Worm (Caenorhabditis elegans) whole organism, dauer: ENCODE results near the gene ZC13.1.

Experiments used
- unc-62 ChIP-seq: sonication (generic microtip); optimal IDR thresholded peaks from 2 replicates; lab custom pipeline; 2017; ENCODE audit warnings: missing biosample characterization, missing genetic modification reagents, missing genetic modification characterization

The ZC13.1 gene

DNA sequence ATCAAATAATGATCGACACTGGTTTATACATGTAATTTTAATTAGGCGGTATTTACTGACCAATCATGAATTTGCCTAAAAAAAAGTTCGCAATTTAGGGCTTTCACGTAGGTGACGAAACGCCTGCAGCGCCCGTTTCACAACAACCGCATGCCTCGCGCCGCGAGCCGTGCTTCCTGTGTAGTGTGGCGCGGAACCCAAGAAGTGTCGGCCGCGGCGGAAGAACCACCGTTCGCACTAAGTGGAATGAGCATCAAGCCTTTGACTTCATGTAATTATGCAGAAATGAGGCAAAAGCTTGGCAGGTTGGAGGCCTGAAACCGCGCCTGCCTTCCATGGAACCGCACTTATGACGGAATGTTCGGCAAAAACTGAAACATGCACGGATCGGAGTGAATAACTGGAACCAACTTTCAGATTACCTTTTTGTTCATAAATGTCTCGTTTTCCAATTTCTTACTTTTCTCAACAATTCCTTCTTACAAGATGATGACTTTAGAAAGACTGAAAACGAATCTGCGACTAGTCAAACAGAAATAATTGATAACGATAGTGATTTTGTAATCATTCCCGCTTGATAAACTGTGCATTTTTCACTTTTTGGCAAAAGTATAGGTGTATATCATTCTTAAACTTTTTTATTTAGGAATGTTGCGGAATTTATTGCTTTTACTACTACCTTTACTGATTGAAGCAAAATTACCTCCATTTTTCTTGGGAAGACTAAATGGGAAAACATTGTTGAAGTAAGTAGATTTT is 4.9 kb upstream of the ZC13.1 start, which contains the start of gene F56F10.1:
TSS of gene F56F10.1 (plus strand) at position 647 of the 759 bp plus-strand sequence.
- no peak for TF ChIP-seq unc-62 (GFP tag; lab: Kevin White, UChicago)

DNA sequence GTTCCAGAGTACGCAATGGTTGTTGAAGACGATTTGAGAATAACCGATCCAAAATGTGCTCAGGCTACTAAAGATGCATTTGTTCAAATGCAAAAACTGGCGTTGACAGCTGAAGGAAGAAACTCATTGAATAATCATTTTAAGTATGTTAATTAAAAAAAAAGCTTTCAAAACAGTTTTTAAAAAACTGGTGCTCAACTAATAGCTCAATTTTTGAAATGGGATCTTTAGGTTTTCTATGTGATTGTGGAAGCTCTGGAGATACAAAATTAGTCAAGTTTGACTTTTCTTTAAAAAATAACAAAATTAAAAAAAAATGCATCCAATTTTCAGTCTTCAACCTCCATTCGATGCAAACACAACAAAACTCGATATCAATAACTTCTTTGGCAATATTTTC is 3.4 kb upstream of the ZC13.1 start:
- TF ChIP-seq unc-62 (GFP tag; lab: Kevin White, UChicago), result no peak

DNA sequence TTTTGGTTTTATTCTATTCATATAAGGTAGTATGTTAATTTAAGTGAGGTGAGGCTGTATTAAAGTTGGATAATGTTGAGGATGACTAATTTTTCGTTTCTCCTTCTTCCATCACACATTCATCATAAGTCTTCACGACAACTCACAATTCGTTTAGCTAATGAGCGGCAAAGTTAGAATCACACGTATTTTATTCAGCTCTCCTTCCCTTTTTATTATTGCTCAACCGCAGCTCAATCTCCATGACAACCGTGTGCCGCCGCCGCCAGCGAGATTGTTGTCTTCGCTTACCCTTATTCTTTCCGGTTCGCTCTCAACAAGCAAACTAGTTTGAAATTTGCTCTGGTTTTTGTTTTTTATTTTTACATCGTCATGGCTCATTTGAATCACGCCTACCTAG is 3.3 kb downstream of the ZC13.1 start, which contains the start of gene ZC13.2:
TSS of gene ZC13.2 (plus strand) at position 301 of the 400 bp plus-strand sequence.
- no peak for TF ChIP-seq unc-62 (GFP tag; lab: Kevin White, UChicago)

DNA sequence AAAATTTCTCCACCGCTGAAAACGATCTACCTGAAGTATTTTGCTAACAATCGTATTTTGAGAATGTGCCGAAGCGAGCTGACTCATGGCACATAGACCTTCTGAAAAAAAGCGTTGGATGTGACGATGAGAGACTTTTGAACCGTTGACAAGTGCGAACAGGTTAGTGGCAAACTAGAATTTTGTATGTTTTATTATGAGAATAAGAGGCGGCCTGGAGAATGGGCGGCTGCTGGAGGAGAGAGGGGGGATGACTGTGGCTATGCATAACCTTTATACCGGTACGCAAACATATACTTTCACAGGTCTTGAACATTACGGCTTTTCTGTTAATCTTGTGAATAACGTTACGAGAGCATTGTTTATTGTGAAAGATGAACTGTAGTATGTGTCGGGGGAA is 11.3 kb downstream of the ZC13.1 start, which contains the start of gene mam-1:
TSS of gene mam-1 (minus strand) at position 101 of the 400 bp plus-strand sequence.
- no peak for TF ChIP-seq unc-62 (GFP tag; lab: Kevin White, UChicago)

DNA sequence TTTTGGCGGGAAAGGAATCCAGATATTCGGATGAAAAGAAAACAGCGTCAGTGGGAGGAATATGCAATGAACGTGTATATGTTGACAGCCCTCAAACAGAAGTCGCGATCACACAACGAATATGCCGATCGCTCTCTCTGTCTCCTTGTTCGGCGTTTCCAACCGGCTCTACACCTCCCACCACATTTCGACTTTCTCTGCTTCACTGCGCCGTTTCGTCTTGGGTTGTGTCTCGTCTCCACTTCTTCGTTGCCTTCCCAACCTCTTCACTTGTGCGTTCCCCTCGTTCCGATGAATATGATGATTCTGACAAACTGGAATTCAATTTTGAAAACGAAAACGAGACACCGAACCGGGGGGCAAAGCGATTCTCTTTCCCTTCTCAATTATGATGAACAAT is 20.9 kb downstream of the ZC13.1 start, which contains the start of gene mab-7:
TSS of gene mab-7 (minus strand) at position 101 of the 400 bp plus-strand sequence.
- no peak for TF ChIP-seq unc-62 (GFP tag; lab: Kevin White, UChicago)

DNA sequence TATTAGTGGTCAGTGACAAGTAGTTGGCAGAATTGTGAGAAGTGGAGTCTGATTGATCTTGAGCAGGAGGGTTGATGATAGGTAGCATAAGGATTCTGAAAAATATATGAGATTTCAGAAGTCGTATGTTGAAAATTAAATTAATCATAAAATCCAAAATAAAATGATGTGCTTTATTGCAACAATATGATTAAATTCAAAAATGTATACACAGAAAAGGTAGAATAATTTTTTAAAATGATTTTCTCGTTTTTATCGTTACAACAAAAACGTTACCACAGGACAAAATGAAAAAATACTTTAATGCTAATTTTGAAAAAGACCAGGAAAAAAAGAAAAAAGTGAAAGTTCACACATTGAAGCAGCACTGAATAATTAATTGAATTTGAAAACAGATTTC is 25.5 kb downstream of the ZC13.1 start, which contains the start of gene ZC13.10:
TSS of gene ZC13.10 (minus strand) at position 101 of the 400 bp plus-strand sequence.
- TF ChIP-seq unc-62 (GFP tag; lab: Kevin White, UChicago), result no peak

DNA sequence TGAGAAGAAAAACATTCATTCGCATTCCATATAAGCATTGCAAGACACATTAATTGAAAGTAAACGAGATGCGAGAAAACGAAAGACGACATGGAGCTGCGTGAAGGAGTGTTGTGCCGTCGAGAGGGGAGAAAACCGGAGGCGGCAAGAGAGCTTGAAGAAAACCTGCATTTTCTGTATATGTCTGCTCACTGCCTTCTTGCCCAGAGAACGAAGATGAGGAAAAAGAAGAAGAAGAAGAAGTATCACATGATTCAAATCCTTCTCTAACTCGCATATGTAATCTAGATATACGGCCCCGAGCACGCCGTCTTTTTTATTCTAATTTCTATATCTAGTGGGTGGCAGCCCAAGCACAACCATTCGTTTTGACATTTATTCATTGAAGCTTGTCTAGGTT is 33.3 kb downstream of the ZC13.1 start:
- no peak for TF ChIP-seq unc-62 (GFP tag; lab: Kevin White, UChicago)

DNA sequence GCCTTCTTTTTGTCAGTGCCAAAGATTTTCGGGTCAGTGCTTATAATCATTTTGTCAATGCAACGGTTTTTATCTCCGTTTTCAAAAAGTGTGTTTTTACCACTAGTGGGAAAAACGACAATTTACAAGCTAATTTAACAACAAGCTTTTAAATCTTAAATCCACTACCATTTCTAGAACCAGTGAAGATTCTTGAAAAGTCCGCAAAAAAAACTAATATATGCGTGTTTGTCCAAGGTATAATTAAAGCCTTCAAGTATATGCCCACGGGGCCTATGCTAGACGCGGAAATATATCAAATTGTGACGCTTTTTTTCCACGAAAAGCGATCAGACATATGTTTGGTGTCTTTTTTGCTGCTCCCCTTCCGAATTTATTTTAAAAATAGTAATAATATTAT is 35.5 kb downstream of the ZC13.1 start:
- TF ChIP-seq unc-62 (GFP tag; lab: Kevin White, UChicago), result no peak

DNA sequence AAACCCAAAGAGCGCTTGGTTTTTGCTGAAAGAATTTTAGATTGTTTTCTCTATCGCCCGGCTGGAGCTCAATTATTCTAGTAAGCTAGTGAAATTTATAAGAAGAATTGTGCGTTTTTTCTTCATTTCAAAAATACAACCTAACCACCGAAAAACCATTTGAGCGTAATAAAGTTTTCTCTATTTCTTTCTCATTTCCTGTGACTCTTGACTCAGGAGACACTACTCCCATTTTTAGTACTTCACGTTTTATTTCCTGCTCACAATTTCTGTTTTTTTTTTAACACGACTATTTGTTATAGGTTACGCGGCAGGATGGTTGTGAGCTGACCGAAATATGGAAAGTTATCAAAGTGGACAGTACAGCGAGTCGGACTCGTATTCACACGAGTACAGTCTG is 36.0 kb downstream of the ZC13.1 start, which contains the start of gene F35H12.6:
TSS of gene F35H12.6 (plus strand) at position 301 of the 400 bp plus-strand sequence.
- TF ChIP-seq unc-62 (GFP tag; lab: Kevin White, UChicago), result no peak

DNA sequence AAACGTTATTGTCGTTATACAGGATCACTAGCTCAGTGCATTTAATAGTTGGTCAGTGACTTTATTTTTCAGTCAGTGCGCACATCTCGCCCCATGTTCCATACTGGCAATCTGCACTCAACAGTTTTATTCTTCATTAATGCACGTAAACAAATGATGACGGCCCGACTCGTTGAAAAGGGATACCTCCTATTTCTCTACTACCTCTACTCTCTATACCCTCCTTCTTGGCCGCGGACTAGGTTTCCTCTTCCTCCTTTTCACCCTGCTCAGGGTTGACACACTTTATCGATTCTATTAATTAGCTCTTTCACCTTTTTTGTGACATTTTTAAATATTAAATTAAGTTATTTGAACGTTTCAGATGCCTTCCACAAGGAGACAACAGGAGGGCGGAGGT is 38.5 kb downstream of the ZC13.1 start, which contains the start of gene sel-12:
TSS of gene sel-12 (plus strand) at position 358 of the 400 bp plus-strand sequence.
- TF ChIP-seq unc-62 (GFP tag; lab: Kevin White, UChicago), result no peak

DNA sequence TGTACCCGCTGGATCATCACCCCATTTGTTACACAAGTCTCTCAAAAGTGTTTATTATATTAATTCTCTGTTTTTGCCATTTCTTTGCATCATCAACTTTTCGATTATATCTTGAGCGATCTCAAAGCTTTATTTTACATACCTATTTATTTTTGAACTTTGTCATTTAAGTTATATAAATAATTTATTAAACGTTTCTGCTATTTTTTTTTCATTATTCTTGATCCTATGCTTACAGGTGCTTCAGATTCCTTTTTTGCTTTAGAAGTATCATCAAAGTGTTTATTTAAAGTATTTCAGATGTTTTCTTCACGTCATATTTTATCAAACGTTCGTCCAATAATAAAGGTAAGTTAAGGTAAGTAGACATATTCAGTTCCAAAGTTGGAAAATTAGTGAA is 41.1 kb downstream of the ZC13.1 start, which contains the start of gene F35H12.5:
TSS of gene F35H12.5 (plus strand) at position 301 of the 400 bp plus-strand sequence.
- no peak for TF ChIP-seq unc-62 (GFP tag; lab: Kevin White, UChicago)

DNA sequence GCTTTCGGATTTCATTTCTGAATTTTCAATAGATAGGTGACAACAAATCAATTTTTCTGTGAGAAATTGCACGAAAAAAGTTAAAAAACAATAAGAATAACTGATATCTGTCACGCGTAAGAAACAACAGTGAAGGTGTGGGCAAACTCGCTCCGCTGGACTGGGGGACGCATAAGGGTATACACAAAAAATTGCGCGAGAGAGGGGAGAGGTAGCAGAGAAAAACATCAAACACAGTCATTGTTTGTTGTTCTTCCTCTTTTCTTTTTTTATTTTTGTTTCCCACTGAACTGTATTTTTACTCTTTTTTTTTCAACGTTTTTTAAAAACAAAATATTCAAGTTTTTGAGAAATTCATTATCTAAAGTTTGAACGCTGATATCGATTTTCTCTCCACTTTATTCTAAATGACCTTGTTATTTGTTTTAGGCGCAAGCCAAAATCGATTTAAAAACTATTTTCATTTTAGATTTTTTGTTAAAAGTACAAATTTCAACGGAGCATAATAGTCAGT is 47.5 kb downstream of the ZC13.1 start, which contains the start of the genes pifk-1 and tbc-11:
TSS of gene pifk-1 (minus strand) at position 17 of the 514 bp plus-strand sequence.
TSS of gene tbc-11 (plus strand) at position 464 of the 514 bp plus-strand sequence.
- TF ChIP-seq unc-62 (GFP tag; lab: Kevin White, UChicago), result no peak

DNA sequence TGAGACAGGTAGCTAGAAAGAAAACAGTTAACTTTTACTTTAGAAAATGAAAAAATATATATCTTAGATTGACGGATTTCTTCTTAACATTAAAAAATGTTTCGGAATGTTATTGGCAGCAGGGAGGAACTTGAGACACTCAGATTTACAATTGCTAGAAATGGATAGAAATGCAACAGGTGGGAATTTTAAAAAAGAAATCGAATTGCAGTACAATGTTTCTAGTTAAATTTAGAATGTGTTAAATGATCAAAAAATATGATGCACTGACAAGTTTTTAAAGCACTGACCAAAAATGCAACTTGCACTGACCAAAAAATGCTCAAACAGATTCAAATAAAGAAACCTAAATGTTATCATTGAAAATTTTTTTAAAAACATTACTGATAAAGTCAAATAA is 49.1 kb downstream of the ZC13.1 start:
- no peak for TF ChIP-seq unc-62 (GFP tag; lab: Kevin White, UChicago)

DNA sequence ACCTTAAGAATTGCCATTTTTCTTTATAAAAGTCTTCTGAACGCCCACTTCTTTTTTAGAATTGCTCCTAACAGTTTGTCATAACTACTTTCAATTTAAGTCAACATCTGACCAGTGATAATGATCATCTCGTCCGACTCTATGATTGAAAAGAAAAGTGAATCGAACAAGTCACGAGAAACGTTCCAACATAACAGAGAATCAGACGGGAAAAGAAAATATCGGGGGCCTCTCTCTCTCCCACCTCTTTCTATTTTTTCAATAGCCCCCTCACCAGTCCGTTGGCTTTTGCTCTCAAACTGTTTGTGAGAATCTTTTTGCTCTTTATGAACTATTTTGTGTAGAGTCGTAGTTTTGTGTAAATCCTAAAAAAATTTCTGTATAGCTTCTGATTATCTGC is 50.6 kb downstream of the ZC13.1 start:
- TF ChIP-seq unc-62 (GFP tag; lab: Kevin White, UChicago), result no peak
